Fruit fly (Drosophila melanogaster) whole organism, embryonic: ENCODE results near the gene CG31793.

Source experiments
- Abd-B ChIP-seq: fragments of 200-800 bp; sonication (Bioruptor generic); optimal IDR thresholded peaks from 2 replicates; lab custom pipeline; 2018; ENCODE audit warnings: missing biosample characterization, mild to moderate bottlenecking, missing genetic modification characterization, moderate library complexity
- CG10147 ChIP-seq: fragments of 200-800 bp; sonication (Bioruptor generic); optimal IDR thresholded peaks from 2 replicates; lab custom pipeline; 2019; ENCODE audit warnings: missing biosample characterization, mild to moderate bottlenecking, missing genetic modification characterization, moderate library complexity
- CG10321 ChIP-seq: fragments of 200-800 bp; sonication (Bioruptor generic); IDR thresholded peaks from 2 replicates; pipeline ENCODE4 v1.3.6; 2022; ENCODE audit warnings: missing biosample characterization, missing genetic modification characterization
- CG10959 ChIP-seq: fragments of 200-800 bp; sonication (Bioruptor generic); IDR thresholded peaks from 2 replicates; pipeline ENCODE4 v1.3.6; 2022; ENCODE audit warnings: missing biosample characterization, missing genetic modification characterization
- CG10979 ChIP-seq: fragments of 200-800 bp; sonication (Bioruptor generic); optimal IDR thresholded peaks from 2 replicates; lab custom pipeline; 2018; ENCODE audit warnings: missing biosample characterization, mild to moderate bottlenecking, missing genetic modification characterization, moderate library complexity
- CG11093 ChIP-seq: fragments of 200-800 bp; sonication (Bioruptor generic); IDR thresholded peaks from 3 replicates; pipeline ENCODE4 v1.3.6; 2022; ENCODE audit warnings: missing biosample characterization, missing genetic modification characterization
- CG11247 ChIP-seq: fragments of 200-800 bp; sonication (Bioruptor generic); IDR thresholded peaks from 2 replicates; pipeline ENCODE4 v1.3.6; 2022; ENCODE audit warnings: missing biosample characterization, missing genetic modification characterization
- CG12942 ChIP-seq: fragments of 200-800 bp; sonication (Bioruptor generic); optimal IDR thresholded peaks from 3 replicates; lab custom pipeline; 2016; ENCODE audit warnings: missing biosample characterization, missing genetic modification characterization
- CG14441 ChIP-seq: fragments of 200-800 bp; sonication (Bioruptor generic); IDR thresholded peaks from 2 replicates; pipeline ENCODE4 v1.3.6; 2022; ENCODE audit warnings: missing biosample characterization, missing genetic modification characterization
- CG14667 ChIP-seq: fragments of 200-800 bp; sonication (Bioruptor generic); IDR thresholded peaks from 2 replicates; pipeline ENCODE4 v1.3.6; 2022; ENCODE audit warnings: missing biosample characterization, missing genetic modification characterization
- CG14965 ChIP-seq: fragments of 200-800 bp; sonication (Bioruptor generic); optimal IDR thresholded peaks from 2 replicates; lab custom pipeline; 2016; ENCODE audit warnings: missing biosample characterization, missing genetic modification characterization, borderline replicate concordance
- CG15601 ChIP-seq: fragments of 200-800 bp; sonication (Bioruptor generic); optimal IDR thresholded peaks from 3 replicates; lab custom pipeline; 2019; ENCODE audit warnings: missing biosample characterization, mild to moderate bottlenecking, missing genetic modification characterization, moderate library complexity
- CG1647 ChIP-seq: fragments of 200-800 bp; sonication (Bioruptor generic); optimal IDR thresholded peaks from 3 replicates; lab custom pipeline; 2016; ENCODE audit warnings: missing biosample characterization, missing genetic modification characterization
- CG17186 ChIP-seq: fragments of 200-800 bp; sonication (Bioruptor generic); optimal IDR thresholded peaks from 3 replicates; lab custom pipeline; 2017; ENCODE audit warnings: missing biosample characterization, missing genetic modification reagents, missing genetic modification characterization
- CG18011 ChIP-seq: fragments of 200-800 bp; sonication (Bioruptor generic); optimal IDR thresholded peaks from 2 replicates; lab custom pipeline; 2017; ENCODE audit warnings: missing biosample characterization, missing genetic modification characterization, mild to moderate bottlenecking, moderate library complexity, missing genotype
- CG2199 ChIP-seq: fragments of 200-800 bp; sonication (Bioruptor generic); IDR thresholded peaks from 3 replicates; pipeline ENCODE4 v1.3.6; 2022; ENCODE audit warnings: missing biosample characterization, missing genetic modification characterization
- CG30403 ChIP-seq: fragments of 200-800 bp; sonication (Bioruptor generic); optimal IDR thresholded peaks from 3 replicates; lab custom pipeline; 2016; ENCODE audit warnings: missing biosample characterization, missing genetic modification characterization
- CG33557 ChIP-seq: fragments of 200-800 bp; sonication (Bioruptor generic); optimal IDR thresholded peaks from 2 replicates; lab custom pipeline; 2019; ENCODE audit warnings: missing biosample characterization, mild to moderate bottlenecking, missing genetic modification characterization, moderate library complexity
- CG34422 ChIP-seq: fragments of 200-800 bp; sonication (Bioruptor generic); IDR thresholded peaks from 3 replicates; pipeline ENCODE4 v1.3.6; 2022; ENCODE audit warnings: missing biosample characterization, missing genetic modification characterization
- CG6175 ChIP-seq: fragments of 200-800 bp; sonication (Bioruptor generic); IDR thresholded peaks from 3 replicates; pipeline ENCODE4 v1.3.6; 2022; ENCODE audit warnings: missing biosample characterization, missing genetic modification characterization
- CG7372 ChIP-seq: fragments of 200-800 bp; sonication (Bioruptor generic); IDR thresholded peaks from 2 replicates; pipeline ENCODE4 v1.3.6; 2022; ENCODE audit warnings: missing biosample characterization, missing genetic modification characterization
- CG9215 ChIP-seq: fragments of 200-800 bp; sonication (Bioruptor generic); IDR thresholded peaks from 2 replicates; pipeline ENCODE4 v1.3.6; 2022; ENCODE audit warnings: missing biosample characterization, missing genetic modification characterization
- CHES-1-like ChIP-seq: fragments of 200-800 bp; sonication (Bioruptor generic); optimal IDR thresholded peaks from 2 replicates; lab custom pipeline; 2016; ENCODE audit warnings: missing biosample characterization, missing genetic modification characterization
- Dip3 ChIP-seq: fragments of 200-800 bp; sonication (Bioruptor generic); optimal IDR thresholded peaks from 3 replicates; lab custom pipeline; 2016; ENCODE audit warnings: missing biosample characterization, missing genetic modification characterization
- Dll ChIP-seq: fragments of 200-800 bp; sonication (Bioruptor generic); IDR thresholded peaks from 4 replicates; pipeline ENCODE4 v1.3.6; 2022; ENCODE audit warnings: missing biosample characterization, missing genetic modification characterization; ENCODE audit not compliant: partially characterized antibody
- Fer2 ChIP-seq: fragments of 200-800 bp; sonication (Bioruptor generic); optimal IDR thresholded peaks from 2 replicates; lab custom pipeline; 2018; ENCODE audit warnings: missing biosample characterization, mild to moderate bottlenecking, missing genetic modification characterization, moderate library complexity
- H2.0 ChIP-seq: fragments of 200-800 bp; sonication (Bioruptor generic); IDR thresholded peaks from 2 replicates; pipeline ENCODE4 v1.3.6; 2022; ENCODE audit warnings: missing biosample characterization, missing genetic modification characterization
- HLHmδ ChIP-seq: fragments of 200-800 bp; sonication (Bioruptor generic); optimal IDR thresholded peaks from 2 replicates; lab custom pipeline; 2018; ENCODE audit warnings: missing biosample characterization, mild to moderate bottlenecking, missing genetic modification characterization, moderate library complexity
- NK7.1 ChIP-seq: fragments of 200-800 bp; sonication (Bioruptor generic); optimal IDR thresholded peaks from 3 replicates; lab custom pipeline; 2016; ENCODE audit warnings: missing biosample characterization, missing genetic modification characterization
- Nf-YB ChIP-seq: fragments of 200-800 bp; sonication (Bioruptor generic); optimal IDR thresholded peaks from 3 replicates; lab custom pipeline; 2019; ENCODE audit warnings: missing biosample characterization, mild to moderate bottlenecking, missing genetic modification characterization, moderate library complexity
- Nf-YC ChIP-seq: fragments of 200-800 bp; optimal IDR thresholded peaks from 3 replicates; lab custom pipeline; 2019; ENCODE audit warnings: missing biosample characterization, mild to moderate bottlenecking, missing genetic modification characterization, moderate library complexity
- Ravus ChIP-seq: fragments of 200-800 bp; sonication (Bioruptor generic); IDR thresholded peaks from 2 replicates; pipeline ENCODE4 v1.3.6; 2022; ENCODE audit warnings: missing biosample characterization, missing genetic modification characterization
- Sox100B ChIP-seq: fragments of 200-800 bp; sonication (Bioruptor generic); optimal IDR thresholded peaks from 3 replicates; lab custom pipeline; 2018; ENCODE audit warnings: missing biosample characterization, mild to moderate bottlenecking, missing genetic modification characterization
- Sry-β ChIP-seq: fragments of 200-800 bp; sonication (Bioruptor generic); optimal IDR thresholded peaks from 2 replicates; lab custom pipeline; 2018; ENCODE audit warnings: missing biosample characterization, mild to moderate bottlenecking, missing genetic modification characterization, moderate library complexity
- Tbp ChIP-seq: fragments of >200 bp; optimal IDR thresholded peaks from 2 replicates; lab custom pipeline; 2018; ENCODE audit warnings: missing biosample characterization, missing genetic modification characterization
- cg ChIP-seq: fragments of 200-800 bp; sonication (Bioruptor generic); optimal IDR thresholded peaks from 3 replicates; lab custom pipeline; 2019; ENCODE audit warnings: missing biosample characterization, mild to moderate bottlenecking, missing genetic modification characterization, moderate library complexity
- croc ChIP-seq: fragments of 200-800 bp; sonication (Bioruptor generic); conservative IDR thresholded peaks from 3 replicates; pipeline ENCODE4 v1.3.6; 2022; ENCODE audit warnings: missing biosample characterization, missing genetic modification characterization
- fu2 ChIP-seq: fragments of 200-800 bp; sonication (Bioruptor generic); optimal IDR thresholded peaks from 2 replicates; lab custom pipeline; 2016; ENCODE audit warnings: missing biosample characterization, missing genetic modification characterization
- gce ChIP-seq: fragments of 200-800 bp; sonication (Bioruptor generic); IDR thresholded peaks from 3 replicates; pipeline ENCODE4 v1.3.6; 2022; ENCODE audit warnings: missing biosample characterization, missing genetic modification characterization
- gcm ChIP-seq: fragments of 200-800 bp; sonication (Bioruptor generic); optimal IDR thresholded peaks from 2 replicates; lab custom pipeline; 2019; ENCODE audit warnings: missing biosample characterization, mild to moderate bottlenecking, missing genetic modification characterization, moderate library complexity
- insv ChIP-seq, 2 experiments: fragments of 200-800 bp; sonication (Bioruptor generic); optimal IDR thresholded peaks; 3 replicates each; lab custom pipeline; 2016 to 2018; ENCODE audit warnings: missing biosample characterization in 2 of 2, missing genetic modification characterization in 2 of 2
- jigr1 ChIP-seq: fragments of 200-800 bp; sonication (Bioruptor generic); IDR thresholded peaks from 3 replicates; pipeline ENCODE4 v1.3.6; 2022; ENCODE audit warnings: missing biosample characterization, missing genetic modification characterization
- sd ChIP-seq: fragments of 200-800 bp; sonication (Bioruptor generic); optimal IDR thresholded peaks from 3 replicates; lab custom pipeline; 2018; ENCODE audit warnings: missing biosample characterization, mild to moderate bottlenecking, missing genetic modification characterization, moderate library complexity
- sisA ChIP-seq: fragments of 200-800 bp; sonication (Bioruptor generic); IDR thresholded peaks from 2 replicates; pipeline ENCODE4 v1.3.6; 2022; ENCODE audit warnings: missing biosample characterization, missing genetic modification characterization
- ssp ChIP-seq: fragments of 200-800 bp; sonication (Bioruptor generic); IDR thresholded peaks from 2 replicates; pipeline ENCODE4 v1.3.6; 2022; ENCODE audit warnings: missing biosample characterization, missing genetic modification characterization
- tll ChIP-seq, 2 experiments: fragments of 200-800 bp in 1 of 2; fragments of >200 bp in 1 of 2; sonication (Bioruptor generic) in 1 of 2; optimal IDR thresholded peaks; 2 replicates each; lab custom pipeline; 2017 to 2019; ENCODE audit warnings: missing biosample characterization in 2 of 2, missing genetic modification characterization in 2 of 2, mild to moderate bottlenecking in 1 of 2, moderate library complexity in 1 of 2
- trh ChIP-seq: fragments of 200-800 bp; sonication (Bioruptor generic); optimal IDR thresholded peaks from 2 replicates; lab custom pipeline; 2016; ENCODE audit warnings: missing biosample characterization, missing genetic modification characterization
- unpg ChIP-seq: fragments of 200-800 bp; sonication (Bioruptor generic); optimal IDR thresholded peaks from 3 replicates; lab custom pipeline; 2018; ENCODE audit warnings: missing biosample characterization, mild to moderate bottlenecking, missing genetic modification characterization, moderate library complexity
- zen2 ChIP-seq: fragments of 200-800 bp; sonication (Bioruptor generic); IDR thresholded peaks from 3 replicates; pipeline ENCODE4 v1.3.6; 2022; ENCODE audit warnings: missing biosample characterization, missing genetic modification characterization; ENCODE audit not compliant: partially characterized antibody

CG31793 gene

dm6 chr2L:19051534-19052100 is 48.5 kb downstream of the CG31793 start, which contains the start of gene Rpn3 (continued):
- peak; percentile 68 for TF ChIP-seq gcm
- TF ChIP-seq CG11247 (GFP tag; lab: Robert Waterston, UW): peak; percentile 71
- peak; percentile 18 for TF ChIP-seq CG17186 (GFP tag; lab: Kevin White, UChicago)
- no peak for TF ChIP-seq cg (GFP tag; lab: Kevin White, UChicago)
- TF ChIP-seq insv (GFP tag; optimal IDR thresholded peaks at IDR 0.05; lab: Kevin White, UChicago): no peak
- TF ChIP-seq Dip3 (GFP tag; lab: Kevin White, UChicago): peak; percentile 82
- peak; percentile 91 for TF ChIP-seq CG30403
- TF ChIP-seq Ravus (GFP tag; lab: Robert Waterston, UW): peak; percentile 55; the same call in 1 of the 2 replicates
- TF ChIP-seq CG10959: peak; percentile 75
- peak; percentile 84 for TF ChIP-seq unpg (GFP tag; lab: Kevin White, UChicago)
- TF ChIP-seq CG34422: peak; percentile 83
- TF ChIP-seq NK7.1 (GFP tag; lab: Kevin White, UChicago): peak; percentile 63
- TF ChIP-seq CG11093: peak; percentile 68; the same call in 2 of the 3 replicates
- TF ChIP-seq gce (GFP tag; lab: Robert Waterston, UW): 0 out of 3 replicates have a peak, but pooled peaks have one; percentile 33
- TF ChIP-seq croc (GFP tag; lab: Robert Waterston, UW): peak; percentile 52
- TF ChIP-seq CG10147: peak; percentile 46
- peak; percentile 51; the same call in 1 of the 3 replicates for TF ChIP-seq jigr1 (GFP tag; lab: Robert Waterston, UW)
- TF ChIP-seq Abd-B (GFP tag; lab: Kevin White, UChicago): peak; percentile 77
- TF ChIP-seq CG6175: peak; percentile 56; the same call in 1 of the 3 replicates
- no peak for TF ChIP-seq CG14965 (GFP tag; lab: Kevin White, UChicago)
- TF ChIP-seq sisA (GFP tag; lab: Robert Waterston, UW): peak; percentile 84
- TF ChIP-seq CG7372 (GFP tag; lab: Robert Waterston, UW): peak; percentile 53; the same call in 1 of the 2 replicates
- peak; percentile 73 for TF ChIP-seq ssp (GFP tag; lab: Robert Waterston, UW)
- peak; percentile 13 for TF ChIP-seq Fer2 (tag; lab: Kevin White, UChicago)
- TF ChIP-seq sd (tag; lab: Kevin White, UChicago): no peak
- peak; percentile 84 for TF ChIP-seq CG10979 (tag; lab: Kevin White, UChicago)
- TF ChIP-seq zen2 (GFP tag; lab: Robert Waterston, UW): peak; percentile 42; the same call in 1 of the 3 replicates
- TF ChIP-seq CG33557 (GFP tag; lab: Kevin White, UChicago): peak; percentile 42
- peak; percentile 54 for TF ChIP-seq CG1647 (GFP tag; lab: Kevin White, UChicago)
- peak; percentile 78 for TF ChIP-seq CG14667 (GFP tag; lab: Robert Waterston, UW)
- peak; percentile 29 for TF ChIP-seq Sry-β (GFP tag; lab: Kevin White, UChicago)
- TF ChIP-seq tll (GFP tag; optimal IDR thresholded peaks at IDR 0.05; lab: Kevin White, UChicago): no peak
- TF ChIP-seq Nf-YC: peak; percentile 67
- TF ChIP-seq H2.0 (GFP tag; lab: Robert Waterston, UW): peak; percentile 87
- peak; percentile 88 for TF ChIP-seq CHES-1-like (GFP tag; lab: Kevin White, UChicago)
- TF ChIP-seq Nf-YB (GFP tag; lab: Kevin White, UChicago): peak; percentile 62
- peak; percentile 82; the same call in 2 of the 3 replicates for TF ChIP-seq CG2199 (GFP tag; lab: Robert Waterston, UW)
- no peak for TF ChIP-seq HLHmδ (GFP tag; lab: Kevin White, UChicago)
- no peak for TF ChIP-seq Sox100B (GFP tag; lab: Kevin White, UChicago)
- TF ChIP-seq CG18011 (GFP tag; lab: Kevin White, UChicago): peak; percentile 69
- peak; percentile 80 for TF ChIP-seq fu2 (GFP tag; lab: Kevin White, UChicago)
- peak; percentile 86 for TF ChIP-seq CG14441 (GFP tag; lab: Robert Waterston, UW)
- peak; percentile 74 for TF ChIP-seq Dll
- TF ChIP-seq Tbp (GFP tag; lab: Kevin White, UChicago): no peak
- TF ChIP-seq CG12942: peak; percentile 85
- peak; percentile 61; the same call in 1 of the 2 replicates for TF ChIP-seq CG10321 (GFP tag; lab: Robert Waterston, UW)
- peak; percentile 71 for TF ChIP-seq trh (GFP tag; lab: Kevin White, UChicago)
- TF ChIP-seq CG15601 (tag; lab: Kevin White, UChicago): peak; percentile 51
- TF ChIP-seq CG9215: peak; percentile 62
